Fruit fly (Drosophila melanogaster): ENCODE measurements around the gene CG3706.

Gene CG3706

DNA sequence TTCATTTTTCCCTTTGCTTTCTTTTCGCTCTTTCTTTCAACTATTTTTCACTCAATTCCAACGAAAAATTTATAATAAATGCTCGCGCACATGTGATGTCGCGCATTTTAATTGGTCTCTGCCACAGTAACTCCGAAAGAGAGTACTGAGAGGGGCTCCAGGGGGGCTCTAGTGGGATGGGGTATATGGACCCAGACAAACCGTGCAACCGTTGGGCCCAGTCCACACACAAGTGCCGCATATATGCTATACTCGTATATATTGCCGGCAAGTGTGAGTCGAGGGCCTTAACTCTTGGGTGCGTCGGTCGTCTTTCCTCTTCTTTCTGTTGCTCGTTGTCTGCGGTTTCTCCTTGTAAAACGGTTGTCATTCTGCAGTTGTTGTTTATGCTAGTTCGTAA is 33.9 kb downstream of the CG3706 start:
- no peak for TF ChIP-seq pan (optimal IDR thresholded peaks at IDR 0.05)
- TF ChIP-seq psq (optimal IDR thresholded peaks at IDR 0.05): no peak
- no peak for TF ChIP-seq Dll (optimal IDR thresholded peaks at IDR 0.05)
- TF ChIP-seq CG8478 (optimal IDR thresholded peaks at IDR 0.05): no peak
- TF ChIP-seq usp (GFP tag; optimal IDR thresholded peaks at IDR 0.05): no peak
- peak in 1 of 2 experiments; percentile 14 for TF ChIP-seq EcR (GFP tag; optimal IDR thresholded peaks at IDR 0.05)

DNA sequence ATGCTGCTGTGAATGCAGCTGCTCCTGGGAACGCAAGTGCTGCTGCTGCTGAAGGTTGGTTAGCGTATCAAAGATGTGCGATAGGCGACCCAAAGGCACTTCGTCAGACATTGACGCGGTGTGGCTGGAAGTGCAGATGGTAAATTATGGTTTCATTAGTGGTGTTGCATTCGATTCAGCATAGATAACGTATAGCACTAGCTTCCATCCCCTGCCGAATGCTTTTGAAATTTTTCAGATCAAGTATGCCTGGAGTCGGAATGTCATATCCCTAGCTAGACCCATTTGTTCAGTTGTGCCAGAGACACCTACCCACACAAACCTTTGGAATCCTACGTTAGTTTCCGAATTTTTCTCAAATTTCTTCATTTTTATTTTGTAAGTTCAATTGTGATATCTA is 38.1 kb downstream of the CG3706 start, which contains the start of gene CG11663:
Gene CG11663, plus strand, starts transcription at position 301 of the 400 bp plus-strand sequence.
- TF ChIP-seq CG8478 (optimal IDR thresholded peaks at IDR 0.05) (no peak), psq (optimal IDR thresholded peaks at IDR 0.05) (no peak), Dll (optimal IDR thresholded peaks at IDR 0.05) (no peak), pan (optimal IDR thresholded peaks at IDR 0.05) (no peak), usp (GFP tag; optimal IDR thresholded peaks at IDR 0.05) (no peak), EcR (GFP tag; optimal IDR thresholded peaks at IDR 0.05) (no peak)
